Worm (Caenorhabditis elegans) whole organism, L2 larva: ENCODE data around the gene srsx-15.

Experiments used
- lin-13 ChIP-seq: fragments of 150-350 bp; optimal IDR thresholded peaks from 2 replicates; lab custom pipeline; 2014; ENCODE audit warnings: missing biosample characterization, missing genetic modification reagents, missing genetic modification characterization
- nhr-23 ChIP-seq: fragments of 150-350 bp; optimal IDR thresholded peaks from 2 replicates; lab custom pipeline; 2014; ENCODE audit warnings: missing biosample characterization, missing genetic modification reagents, missing genetic modification characterization
- ztf-11 ChIP-seq: sonication (generic microtip); optimal IDR thresholded peaks from 2 replicates; lab custom pipeline; 2017; ENCODE audit warnings: missing biosample characterization, missing genetic modification characterization

DNA sequence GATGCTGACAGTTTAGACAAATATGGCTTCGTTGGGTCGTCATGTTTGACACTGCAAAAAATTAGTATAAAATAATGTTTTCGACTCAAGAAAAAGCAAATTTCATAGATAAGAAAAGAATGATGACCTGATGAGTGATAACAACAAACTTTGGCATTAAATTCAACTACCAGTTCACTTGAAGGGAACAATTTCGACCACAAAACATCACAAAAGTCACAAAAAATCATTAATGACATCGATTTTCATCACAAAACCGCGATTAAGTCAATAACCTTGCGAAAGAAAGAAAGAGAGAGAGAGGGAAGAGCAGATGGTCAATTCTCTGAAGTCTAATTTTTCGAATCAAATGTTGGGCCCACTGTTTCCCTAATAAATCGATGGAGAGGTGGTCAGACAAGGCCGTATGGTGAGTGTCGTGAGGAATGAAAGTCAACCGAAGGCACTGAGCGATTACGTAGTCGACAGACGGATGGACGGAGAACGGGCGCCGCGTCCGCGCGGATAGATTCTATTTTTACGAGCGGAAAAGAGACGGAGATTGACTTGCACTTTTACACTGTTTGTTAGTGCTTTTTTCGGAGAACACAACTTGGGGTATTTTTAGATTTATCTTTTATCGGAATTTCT lies 40.9 kb upstream of the srsx-15 start, which contains the start of gene bec-1:
- TF ChIP-seq nhr-23 (tag; lab: Kevin White, UChicago) (no peak), lin-13 (no peak), ztf-11 (tag; lab: Kevin White, UChicago) (no peak)
